Worm (Caenorhabditis elegans) whole organism, mixed stage, embryonic: ENCODE results near the gene igcm-2.

ENCODE experiments used
- lsy-2 ChIP-seq: fragments of 150-350 bp; optimal IDR thresholded peaks from 2 replicates; lab custom pipeline; 2014; ENCODE audit warnings: missing biosample characterization, missing genetic modification characterization
- mab-5 ChIP-seq: fragments of 150-350 bp; optimal IDR thresholded peaks from 2 replicates; lab custom pipeline; 2014; ENCODE audit warnings: missing biosample characterization, missing genetic modification characterization
- mep-1 ChIP-seq: fragments of 150-350 bp; optimal IDR thresholded peaks from 2 replicates; lab custom pipeline; 2017; ENCODE audit warnings: missing biosample characterization, missing genetic modification reagents, missing genetic modification characterization, inconsistent platforms
- nhr-12 ChIP-seq: fragments of 150-350 bp; optimal IDR thresholded peaks from 2 replicates; lab custom pipeline; 2014; ENCODE audit warnings: missing biosample characterization, missing genetic modification characterization
- nhr-237 ChIP-seq: fragments of 150-350 bp; optimal IDR thresholded peaks from 2 replicates; lab custom pipeline; 2014; ENCODE audit warnings: missing biosample characterization, missing genetic modification characterization
- nhr-28 ChIP-seq: fragments of 150-350 bp; optimal IDR thresholded peaks from 2 replicates; lab custom pipeline; 2014; ENCODE audit warnings: missing biosample characterization, missing genetic modification characterization
- pha-4 ChIP-seq: fragments of 150-350 bp; optimal IDR thresholded peaks from 2 replicates; lab custom pipeline; 2018; ENCODE audit warnings: missing biosample characterization, missing genetic modification reagents, missing genetic modification characterization
- snpc-4 ChIP-seq: fragments of 150-350 bp; optimal IDR thresholded peaks from 2 replicates; lab custom pipeline; 2014; ENCODE audit warnings: missing biosample characterization, missing genetic modification characterization
- tbx-8 ChIP-seq: fragments of 200-800 bp; sonication (Bioruptor generic); optimal IDR thresholded peaks from 2 replicates; lab custom pipeline; 2018; ENCODE audit warnings: mild to moderate bottlenecking, missing genetic modification characterization, moderate library complexity, missing compliant biosample characterization
- unc-39 ChIP-seq: fragments of 150-350 bp; optimal IDR thresholded peaks from 2 replicates; lab custom pipeline; 2014; ENCODE audit warnings: missing biosample characterization, missing genetic modification characterization
- ztf-11 ChIP-seq: fragments of 150-350 bp; optimal IDR thresholded peaks from 2 replicates; lab custom pipeline; 2014; ENCODE audit warnings: missing biosample characterization, missing genetic modification characterization

ce11 chrX:6408713-6409112, 17.3 kb upstream of the igcm-2 start:
- TF ChIP-seq ztf-11 (tag; lab: Kevin White, UChicago) (no peak), tbx-8 (no peak), nhr-12 (no peak), snpc-4 (tag; lab: Kevin White, UChicago) (no peak), mab-5 (no peak), mep-1 (no peak), lsy-2 (tag; lab: Kevin White, UChicago) (no peak), nhr-28 (no peak), pha-4 (tag; lab: Kevin White, UChicago) (no peak), nhr-237 (tag; lab: Kevin White, UChicago) (no peak), unc-39 (no peak)
